Fruit fly (Drosophila melanogaster): ENCODE measurements around the gene mah.

The mah gene

dm6 chr3R:24983537-24984501 is 36.4 kb downstream of the mah start, which contains the start of gene tnc (continued):
- TF ChIP-seq Abd-B (GFP tag; optimal IDR thresholded peaks at IDR 0.05) = peak; percentile 34
- TF ChIP-seq zf30C (GFP tag; optimal IDR thresholded peaks at IDR 0.05) = peak; percentile 46
- peak; percentile 19 for TF ChIP-seq sd (tag; optimal IDR thresholded peaks at IDR 0.05)
- peak; percentile 0 for TF ChIP-seq CG10462 (GFP tag; optimal IDR thresholded peaks at IDR 0.05)
- TF ChIP-seq CG31441 (GFP tag; IDR thresholded peaks at IDR 0.05) = peak; percentile 68
- TF ChIP-seq D19A (tag; optimal IDR thresholded peaks at IDR 0.05) = no peak
- peak; percentile 24 for TF ChIP-seq trem (tag; optimal IDR thresholded peaks at IDR 0.05)
- no peak for TF ChIP-seq wor (GFP tag; IDR thresholded peaks at IDR 0.05)
- no peak for TF ChIP-seq Sin3A (optimal IDR thresholded peaks at IDR 0.05)
- TF ChIP-seq CG13424 (tag; optimal IDR thresholded peaks at IDR 0.05) = peak; percentile 66
- TF ChIP-seq D (optimal IDR thresholded peaks at IDR 0.05) = no peak
- peak; percentile 37 for TF ChIP-seq D (GFP tag; optimal IDR thresholded peaks at IDR 0.05)
- TF ChIP-seq slp2 (GFP tag; optimal IDR thresholded peaks at IDR 0.05) = no peak
- no peak for TF ChIP-seq CG34422 (GFP tag; IDR thresholded peaks at IDR 0.05)
- no peak for TF ChIP-seq run (tag; optimal IDR thresholded peaks at IDR 0.05)
- no peak for TF ChIP-seq CG6272 (GFP tag; IDR thresholded peaks at IDR 0.05)
- no peak for TF ChIP-seq CG6683 (GFP tag; optimal IDR thresholded peaks at IDR 0.05)
- TF ChIP-seq CG14014 (GFP tag; IDR thresholded peaks at IDR 0.05) = no peak
- TF ChIP-seq Sox100B (GFP tag; optimal IDR thresholded peaks at IDR 0.05) = peak; percentile 61
- TF ChIP-seq CG12659 (GFP tag; optimal IDR thresholded peaks at IDR 0.05) = peak; percentile 39
- peak; percentile 86 for TF ChIP-seq CG7556 (GFP tag; optimal IDR thresholded peaks at IDR 0.05)
- no peak for TF ChIP-seq p53 (GFP tag; optimal IDR thresholded peaks at IDR 0.05)
- TF ChIP-seq ham (GFP tag; IDR thresholded peaks at IDR 0.05) = no peak
- no peak for TF ChIP-seq sens (GFP tag)
- peak; percentile 34 for TF ChIP-seq CG13296 (GFP tag; optimal IDR thresholded peaks at IDR 0.05)
- peak; percentile 44 for TF ChIP-seq Hr3 (GFP tag; optimal IDR thresholded peaks at IDR 0.05)
- no peak for TF ChIP-seq CkIIα-i1 (GFP tag; IDR thresholded peaks at IDR 0.05)
- TF ChIP-seq lilli (GFP tag; optimal IDR thresholded peaks at IDR 0.05) = no peak
- TF ChIP-seq CG11504 (tag; optimal IDR thresholded peaks at IDR 0.05) = peak; percentile 82
- no peak for TF ChIP-seq luna (GFP tag; optimal IDR thresholded peaks at IDR 0.05)
- peak; percentile 34; the same call in 1 of the 2 replicates for TF ChIP-seq Xrp1 (GFP tag; IDR thresholded peaks at IDR 0.05)
- no peak for TF ChIP-seq zen2 (GFP tag; IDR thresholded peaks at IDR 0.05; ENCODE audit: partially characterized antibody)
- no peak for TF ChIP-seq Med (GFP tag)
- no peak for TF ChIP-seq CG9609 (GFP tag; optimal IDR thresholded peaks at IDR 0.05)
- peak; percentile 37 for TF ChIP-seq fd3F (GFP tag; optimal IDR thresholded peaks at IDR 0.05)
- peak; percentile 14 for TF ChIP-seq CG6654 (GFP tag; optimal IDR thresholded peaks at IDR 0.05)
- TF ChIP-seq CG17829 (tag; optimal IDR thresholded peaks at IDR 0.05) = peak; percentile 62
- 0 out of 3 replicates have a peak, but pooled peaks have one; percentile 20 for TF ChIP-seq tgo (GFP tag; IDR thresholded peaks at IDR 0.05)
- TF ChIP-seq org-1 (GFP tag; optimal IDR thresholded peaks at IDR 0.05) = peak; percentile 51
- TF ChIP-seq jigr1 (GFP tag; IDR thresholded peaks at IDR 0.05) = peak; percentile 25; the same call in 1 of the 3 replicates
- peak; percentile 85 for TF ChIP-seq CG18599 (GFP tag; optimal IDR thresholded peaks at IDR 0.05)
- TF ChIP-seq yki (optimal IDR thresholded peaks at IDR 0.05) = no peak
- TF ChIP-seq CG7786 (GFP tag; optimal IDR thresholded peaks at IDR 0.05) = no peak
- peak; percentile 71 for TF ChIP-seq Meics (GFP tag; optimal IDR thresholded peaks at IDR 0.05)
- TF ChIP-seq CG5180 (GFP tag; optimal IDR thresholded peaks at IDR 0.05) = peak; percentile 97
- no peak for TF ChIP-seq CG14667 (GFP tag; IDR thresholded peaks at IDR 0.05)
- TF ChIP-seq oc (tag; optimal IDR thresholded peaks at IDR 0.05) = peak; percentile 23
- peak; percentile 59 for TF ChIP-seq unpg (GFP tag; optimal IDR thresholded peaks at IDR 0.05)
- no peak for TF ChIP-seq Tbp (GFP tag; optimal IDR thresholded peaks at IDR 0.05)
- TF ChIP-seq CG6175 (GFP tag; IDR thresholded peaks at IDR 0.05) = no peak

Data from whole organism, embryonic.